Worm (Caenorhabditis elegans): ENCODE measurements around the gene eef-1G.

DNA sequence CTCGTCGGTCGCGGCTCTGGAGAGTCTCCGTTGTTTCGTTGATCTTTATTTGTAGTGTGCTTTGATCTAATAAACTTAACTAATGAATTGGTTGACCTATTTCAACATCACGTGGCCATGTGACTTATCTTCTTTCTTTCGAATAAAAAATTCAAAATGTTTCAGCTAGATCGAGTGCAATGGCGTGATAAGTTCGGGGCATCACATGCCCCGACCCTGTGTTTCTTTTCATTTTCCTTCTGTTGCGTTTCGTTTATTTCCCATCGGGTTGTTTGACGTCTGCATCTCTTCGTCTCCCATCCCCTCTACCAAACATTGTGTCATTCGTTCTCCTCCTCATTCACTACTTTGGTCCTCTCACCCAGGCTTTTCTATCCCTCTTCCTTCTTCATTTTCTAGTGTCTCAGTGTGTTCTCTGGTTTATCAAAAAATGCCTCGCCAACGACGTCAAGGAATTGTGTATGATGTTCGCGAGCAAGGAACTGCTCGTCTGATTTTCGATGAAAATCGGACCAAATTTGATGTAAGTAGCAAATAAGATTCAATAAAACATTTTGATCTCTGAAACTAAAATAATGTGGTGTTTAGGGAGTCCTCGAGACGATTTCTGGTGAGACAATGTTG lies 13.8 kb upstream of the eef-1G start, which contains the start of gene F17C11.4:
- TF ChIP-seq him-1 (tag; optimal IDR thresholded peaks at IDR 0.05) = no peak
- peak; percentile 62 for TF ChIP-seq W03F9.2 (tag; optimal IDR thresholded peaks at IDR 0.05)

Data from whole organism, L4/young adult.